Worm (Caenorhabditis elegans) whole organism, L1 larva: ENCODE measurements around the gene F36H5.10.

ENCODE experiments used
- ama-1 ChIP-seq: fragments of 150-350 bp; optimal IDR thresholded peaks from 2 replicates; lab custom pipeline; 2014
- ceh-90 ChIP-seq: sonication (generic microtip); optimal IDR thresholded peaks from 2 replicates; lab custom pipeline; 2016; ENCODE audit warnings: missing genetic modification characterization, missing compliant biosample characterization
- efl-1 ChIP-seq, 4 experiments: fragments of 150-350 bp; optimal IDR thresholded peaks in 3 of 4; peaks in 1 of 4; 1 replicate in 1 of 4; 2 replicates in 3 of 4; lab custom pipeline; 2014; ENCODE audit warnings: missing biosample characterization in 2 of 4, missing genetic modification characterization in 2 of 4, missing genetic modification reagents in 2 of 4
- efl-3 ChIP-seq: fragments of 200-800 bp; sonication (Bioruptor generic); optimal IDR thresholded peaks from 2 replicates; lab custom pipeline; 2018; ENCODE audit warnings: mild to moderate bottlenecking, missing genetic modification characterization, missing compliant biosample characterization
- elt-2 ChIP-seq: sonication (generic microtip); optimal IDR thresholded peaks from 2 replicates; lab custom pipeline; 2016; ENCODE audit warnings: missing genetic modification characterization, mild to moderate bottlenecking, inconsistent platforms, missing compliant biosample characterization, missing genetic modification reagents
- jun-1 ChIP-seq: fragments of 150-350 bp; optimal IDR thresholded peaks from 2 replicates; lab custom pipeline; 2014; ENCODE audit warnings: missing biosample characterization, missing genetic modification reagents, missing genetic modification characterization
- lsy-2 ChIP-seq, 2 experiments: fragments of 150-350 bp; optimal IDR thresholded peaks; 2 replicates each; lab custom pipeline; 2014; ENCODE audit warnings: missing biosample characterization in 2 of 2, missing genetic modification characterization in 2 of 2
- mef-2 ChIP-seq: fragments of 150-350 bp; optimal IDR thresholded peaks from 2 replicates; lab custom pipeline; 2014; ENCODE audit warnings: missing biosample characterization, missing genetic modification characterization
- nhr-11 ChIP-seq: fragments of 150-350 bp; optimal IDR thresholded peaks from 2 replicates; lab custom pipeline; 2014; ENCODE audit warnings: missing biosample characterization, missing genetic modification characterization
- nhr-20 ChIP-seq: sonication (generic microtip); optimal IDR thresholded peaks from 2 replicates; lab custom pipeline; 2016; ENCODE audit warnings: mild to moderate bottlenecking, missing genetic modification characterization, missing compliant biosample characterization
- nhr-77 ChIP-seq: fragments of 150-350 bp; optimal IDR thresholded peaks from 2 replicates; lab custom pipeline; 2014; ENCODE audit warnings: missing biosample characterization, missing genetic modification characterization
- xbp-1 ChIP-seq: sonication (generic microtip); optimal IDR thresholded peaks from 2 replicates; lab custom pipeline; 2016; ENCODE audit warnings: missing genetic modification characterization, missing compliant biosample characterization

DNA sequence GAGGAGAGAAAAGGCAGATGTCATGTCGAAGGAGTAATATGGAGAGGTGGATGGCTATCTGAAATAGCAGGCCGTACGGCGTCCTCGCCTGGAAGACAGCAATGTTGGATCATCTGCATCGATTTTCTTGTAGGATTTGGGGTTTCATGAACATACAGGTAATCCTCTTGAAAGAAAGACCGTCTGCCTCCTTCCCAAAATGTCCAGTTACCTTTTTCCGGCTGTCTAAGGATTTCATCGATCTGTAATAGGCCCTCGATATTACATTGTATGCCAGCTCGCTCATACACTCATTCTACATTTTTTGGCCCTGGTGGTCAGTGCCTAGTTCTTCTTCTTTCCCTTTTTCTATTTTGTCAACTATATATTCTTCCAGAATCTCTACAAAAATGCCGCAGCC, 34.7 kb upstream of the F36H5.10 start, which contains the start of the genes fbxb-5 and btb-8:
- no peak for TF ChIP-seq elt-2 (tag; lab: Kevin White, UChicago)
- no peak for TF ChIP-seq jun-1 (tag; lab: Kevin White, UChicago)
- no peak for TF ChIP-seq xbp-1 (tag; lab: Kevin White, UChicago)
- TF ChIP-seq efl-1 (optimal IDR thresholded peaks at IDR 0.05; lab: Kevin White, UChicago): no peak
- no peak for TF ChIP-seq efl-1 (GFP tag; optimal IDR thresholded peaks at IDR 0.05 in 1 of 2; lab: Kevin White, UChicago)
- no peak for TF ChIP-seq lsy-2 (tag; optimal IDR thresholded peaks at IDR 0.05; lab: Kevin White, UChicago)
- TF ChIP-seq ama-1: no peak
- TF ChIP-seq nhr-77: no peak
- TF ChIP-seq nhr-20 (tag; lab: Kevin White, UChicago): no peak
- no peak for TF ChIP-seq nhr-11
- no peak for TF ChIP-seq mef-2 (tag; lab: Kevin White, UChicago)
- no peak for TF ChIP-seq efl-3 (GFP tag; lab: Kevin White, UChicago)
- no peak for TF ChIP-seq ceh-90
